Worm (Caenorhabditis elegans): Measurements from ENCODE around the gene C13A2.10.

The C13A2.10 gene

DNA sequence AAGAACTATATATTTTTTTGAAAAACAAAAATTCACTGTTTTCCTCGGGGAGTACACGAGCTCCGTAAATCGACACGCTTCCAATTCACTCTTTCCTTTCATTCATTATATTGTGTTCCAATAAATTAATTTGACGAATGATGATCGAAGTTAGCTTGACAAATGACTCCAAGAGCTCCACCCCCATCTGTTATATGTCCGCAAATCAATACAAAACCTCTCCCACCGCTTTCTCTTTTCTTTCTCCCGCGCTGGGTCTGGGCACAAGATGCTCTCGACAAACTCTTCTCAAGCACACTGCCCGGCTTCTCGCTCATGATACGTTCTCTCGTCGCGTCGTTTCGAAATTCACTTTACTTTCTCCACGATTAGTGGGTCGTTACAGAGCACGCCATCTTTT lies 51.0 kb downstream of the C13A2.10 start, which contains the start of gene C13F10.1:
C13F10.1 (plus strand) TSS at position 138 of the 400 bp plus-strand sequence.
- TF ChIP-seq ahr-1 (tag; optimal IDR thresholded peaks at IDR 0.05): no peak
- no peak for TF ChIP-seq hlh-6 (tag; optimal IDR thresholded peaks at IDR 0.05)
- peak; percentile 16 for TF ChIP-seq ceh-31 (tag; optimal IDR thresholded peaks at IDR 0.05)
- no peak for TF ChIP-seq unc-3 (GFP tag; conservative IDR thresholded peaks at IDR 0.05)
- no peak for TF ChIP-seq unc-3 (tag; optimal IDR thresholded peaks at IDR 0.05)
- TF ChIP-seq rnt-1 (tag; optimal IDR thresholded peaks at IDR 0.05): peak; percentile 31
- peak; percentile 46 for TF ChIP-seq unc-42 (tag; optimal IDR thresholded peaks at IDR 0.05)
- TF ChIP-seq C38D4.7 (GFP tag; optimal IDR thresholded peaks at IDR 0.05): no peak
- peak; percentile 38 for TF ChIP-seq ceh-48 (tag; optimal IDR thresholded peaks at IDR 0.05)
- no peak for TF ChIP-seq ttx-3 (tag; optimal IDR thresholded peaks at IDR 0.05)
- TF ChIP-seq ceh-34 (tag; optimal IDR thresholded peaks at IDR 0.05): peak; percentile 26
- TF ChIP-seq unc-55 (GFP tag; optimal IDR thresholded peaks at IDR 0.05): peak; percentile 82
- TF ChIP-seq nfya-1 (tag; optimal IDR thresholded peaks at IDR 0.05): peak; percentile 22
